Fruit fly (Drosophila melanogaster): Measurements from ENCODE around the gene RpS27A.

Gene RpS27A

dm6 chr2L:10375464-10376236 lies 32.5 kb upstream of the RpS27A start, which contains the start of the genes CG33303 and dpr19 (continued):
- TF ChIP-seq Hmx (GFP tag; optimal IDR thresholded peaks at IDR 0.05) (no peak), Bdp1 (GFP tag; optimal IDR thresholded peaks at IDR 0.05) (no peak), Dad (GFP tag; optimal IDR thresholded peaks at IDR 0.05) (no peak), chif (GFP tag; optimal IDR thresholded peaks at IDR 0.05) (no peak), CG10209 (GFP tag; optimal IDR thresholded peaks at IDR 0.05) (peak; percentile 66), CG4282 (GFP tag; optimal IDR thresholded peaks at IDR 0.05) (no peak), CG12942 (GFP tag; optimal IDR thresholded peaks at IDR 0.05) (peak; percentile 38), Dek (tag; optimal IDR thresholded peaks at IDR 0.05) (peak; percentile 83), Doc3 (GFP tag; IDR thresholded peaks at IDR 0.05; ENCODE audit: partially characterized antibody) (no peak), CG6254 (GFP tag; optimal IDR thresholded peaks at IDR 0.05) (peak; percentile 38), CG14860 (GFP tag; IDR thresholded peaks at IDR 0.05; ENCODE audit: partially characterized antibody) (no peak), CG42726 (GFP tag; IDR thresholded peaks at IDR 0.05; ENCODE audit: partially characterized antibody) (no peak), sd (tag; optimal IDR thresholded peaks at IDR 0.05) (no peak), ken (GFP tag; IDR thresholded peaks at IDR 0.05) (no peak; the same call in 2 of the 3 replicates), bigmax (GFP tag; optimal IDR thresholded peaks at IDR 0.05) (peak; percentile 95), CG4707 (GFP tag; optimal IDR thresholded peaks at IDR 0.05) (no peak), hth (optimal IDR thresholded peaks at IDR 0.05) (no peak), CG33213 (GFP tag; optimal IDR thresholded peaks at IDR 0.05) (no peak), Hr78 (GFP tag; optimal IDR thresholded peaks at IDR 0.05) (no peak), Opbp (GFP tag; IDR thresholded peaks at IDR 0.05; ENCODE audit: partially characterized antibody) (no peak), Hr51 (GFP tag; optimal IDR thresholded peaks at IDR 0.05) (peak in 1 of 2 experiments; percentile 87), HmgZ (tag; optimal IDR thresholded peaks at IDR 0.05) (peak; percentile 48), CG7987 (GFP tag; optimal IDR thresholded peaks at IDR 0.05) (peak; percentile 13), mld (GFP tag; IDR thresholded peaks at IDR 0.05; ENCODE audit: partially characterized antibody) (no peak), wek (GFP tag; optimal IDR thresholded peaks at IDR 0.05) (peak; percentile 95), Trl (optimal IDR thresholded peaks at IDR 0.05) (no peak), Trl (GFP tag; optimal IDR thresholded peaks at IDR 0.05) (no peak), scrt (GFP tag; optimal IDR thresholded peaks at IDR 0.05) (peak; percentile 59), Mrtf (GFP tag; IDR thresholded peaks at IDR 0.05) (no peak), Hr39 (optimal IDR thresholded peaks at IDR 0.05) (no peak), CG6791 (GFP tag; IDR thresholded peaks at IDR 0.05; ENCODE audit: partially characterized antibody) (no peak), CG9876 (GFP tag; optimal IDR thresholded peaks at IDR 0.05) (no peak), BEAF-32 (GFP tag; optimal IDR thresholded peaks at IDR 0.05) (peak; percentile 19), Nf-YC (tag; optimal IDR thresholded peaks at IDR 0.05) (peak; percentile 79), sqz (GFP tag; optimal IDR thresholded peaks at IDR 0.05) (no peak), CG13287 (GFP tag; IDR thresholded peaks at IDR 0.05; ENCODE audit: partially characterized antibody) (peak; percentile 35; the same call in 1 of the 2 replicates), CG31441 (GFP tag; IDR thresholded peaks at IDR 0.05) (peak; percentile 94), sens (GFP tag) (no peak), Hmr (GFP tag; optimal IDR thresholded peaks at IDR 0.05) (peak; percentile 85), CG6175 (GFP tag; IDR thresholded peaks at IDR 0.05) (no peak), CG8359 (GFP tag; optimal IDR thresholded peaks at IDR 0.05; ENCODE audit: borderline replicate concordance) (peak; percentile 9), vfl (GFP tag; optimal IDR thresholded peaks at IDR 0.05) (no peak), CG8290 (GFP tag; optimal IDR thresholded peaks at IDR 0.05) (peak; percentile 73), CG8290 (tag; optimal IDR thresholded peaks at IDR 0.05) (no peak), CG15269 (tag; optimal IDR thresholded peaks at IDR 0.05) (peak; percentile 87), tup (GFP tag; optimal IDR thresholded peaks at IDR 0.05) (no peak), twi (tag; optimal IDR thresholded peaks at IDR 0.05) (peak; percentile 71), btn (GFP tag; optimal IDR thresholded peaks at IDR 0.05) (no peak), Mad (GFP tag; optimal IDR thresholded peaks at IDR 0.05) (no peak)
